Fruit fly (Drosophila melanogaster) whole organism, prepupa: ENCODE measurements around the gene CG32192.
A peak's percentile ranks its signal among the peaks of the same experiment; 100 is the strongest.

Experiments
- Blimp-1 ChIP-seq: fragments of 200-800 bp; sonication (Bioruptor generic); optimal IDR thresholded peaks from 3 replicates; lab custom pipeline; 2017; ENCODE audit warnings: missing biosample characterization, missing genetic modification characterization, mild to moderate bottlenecking, moderate library complexity, missing genetic modification reagents
- CG10669 ChIP-seq: fragments of 200-800 bp; sonication (Bioruptor generic); optimal IDR thresholded peaks from 3 replicates; lab custom pipeline; 2018; ENCODE audit warnings: missing biosample characterization, mild to moderate bottlenecking, missing genetic modification characterization, moderate library complexity
- CG11902 ChIP-seq: fragments of 200-800 bp; sonication (Bioruptor generic); optimal IDR thresholded peaks from 3 replicates; lab custom pipeline; 2016; ENCODE audit warnings: missing biosample characterization, missing genetic modification characterization
- CG15336 ChIP-seq: fragments of 200-800 bp; sonication (Bioruptor generic); IDR thresholded peaks from 2 replicates; pipeline ENCODE4 v1.3.6; 2022; ENCODE audit warnings: missing biosample characterization, missing genetic modification characterization
- CG31627 ChIP-seq: fragments of 200-800 bp; sonication (Bioruptor generic); optimal IDR thresholded peaks from 3 replicates; lab custom pipeline; 2016; ENCODE audit warnings: missing biosample characterization, missing genetic modification characterization
- CG34406 ChIP-seq: fragments of 200-800 bp; sonication (Bioruptor generic); optimal IDR thresholded peaks from 3 replicates; lab custom pipeline; 2016; ENCODE audit warnings: missing biosample characterization, missing genetic modification characterization
- CG3919 ChIP-seq: fragments of 200-800 bp; sonication (Bioruptor generic); optimal IDR thresholded peaks from 3 replicates; lab custom pipeline; 2016; ENCODE audit warnings: missing biosample characterization, missing genetic modification characterization
- CG6163 ChIP-seq: fragments of 200-800 bp; sonication (Bioruptor generic); IDR thresholded peaks from 3 replicates; pipeline ENCODE4 v1.3.6; 2022; ENCODE audit warnings: missing biosample characterization, missing genetic modification characterization
- CG6792 ChIP-seq: fragments of 200-800 bp; sonication (Bioruptor generic); optimal IDR thresholded peaks from 3 replicates; lab custom pipeline; 2016; ENCODE audit warnings: missing biosample characterization, missing genetic modification characterization
- CG6808 ChIP-seq: fragments of 200-800 bp; sonication (Bioruptor generic); optimal IDR thresholded peaks from 3 replicates; lab custom pipeline; 2017; ENCODE audit warnings: missing biosample characterization, missing genetic modification characterization, mild to moderate bottlenecking, moderate library complexity, missing genetic modification reagents
- CG7368 ChIP-seq: fragments of 200-800 bp; sonication (Bioruptor generic); optimal IDR thresholded peaks from 3 replicates; lab custom pipeline; 2016; ENCODE audit warnings: missing biosample characterization, missing genetic modification characterization
- CG8119 ChIP-seq: fragments of 200-800 bp; sonication (Bioruptor generic); IDR thresholded peaks from 3 replicates; pipeline ENCODE4 v1.3.6; 2022; ENCODE audit warnings: missing biosample characterization, missing genetic modification characterization
- CG8632 ChIP-seq: fragments of 200-800 bp; sonication (Bioruptor generic); optimal IDR thresholded peaks from 3 replicates; lab custom pipeline; 2016; ENCODE audit warnings: missing biosample characterization, missing genetic modification characterization
- Eip75B ChIP-seq: fragments of 200-800 bp; sonication (Bioruptor generic); optimal IDR thresholded peaks from 3 replicates; lab custom pipeline; 2016; ENCODE audit warnings: missing biosample characterization, missing genetic modification characterization
- Eip78C ChIP-seq: fragments of 200-800 bp; sonication (Bioruptor generic); peaks from one replicate; lab custom pipeline; 2016; ENCODE audit warnings: missing biosample characterization, missing genetic modification characterization
- Eip93F ChIP-seq: fragments of 200-800 bp; sonication (Bioruptor generic); optimal IDR thresholded peaks from 2 replicates; lab custom pipeline; 2016; ENCODE audit warnings: missing biosample characterization, mild to moderate bottlenecking, missing genetic modification characterization
- Gug ChIP-seq: fragments of 200-800 bp; sonication (Bioruptor generic); IDR thresholded peaks from 2 replicates; pipeline ENCODE4 v1.3.6; 2022; ENCODE audit warnings: missing biosample characterization, missing genetic modification characterization
- Hr38 ChIP-seq: sonication (Bioruptor generic); optimal IDR thresholded peaks from 2 replicates; lab custom pipeline; 2016; ENCODE audit warnings: missing biosample characterization, missing genetic modification characterization
- Hr39 ChIP-seq: fragments of 200-800 bp; sonication (Bioruptor generic); optimal IDR thresholded peaks from 2 replicates; lab custom pipeline; 2016; ENCODE audit warnings: missing biosample characterization, missing genetic modification characterization
- Hr4 ChIP-seq: fragments of 200-800 bp; sonication (Bioruptor generic); optimal IDR thresholded peaks from 3 replicates; lab custom pipeline; 2016; ENCODE audit warnings: missing biosample characterization, missing genetic modification characterization
- Met ChIP-seq: fragments of 200-800 bp; sonication (Bioruptor generic); optimal IDR thresholded peaks from 3 replicates; lab custom pipeline; 2016; ENCODE audit warnings: missing biosample characterization, missing genetic modification characterization
- OdsH ChIP-seq: fragments of 200-800 bp; sonication (Bioruptor generic); optimal IDR thresholded peaks from 3 replicates; lab custom pipeline; 2016; ENCODE audit warnings: missing biosample characterization, missing genetic modification characterization
- Smox ChIP-seq: fragments of 200-800 bp; sonication (Bioruptor generic); optimal IDR thresholded peaks from 3 replicates; lab custom pipeline; 2016; ENCODE audit warnings: missing biosample characterization, missing genetic modification characterization
- Sox15 ChIP-seq: fragments of 200-800 bp; sonication (Bioruptor generic); optimal IDR thresholded peaks from 3 replicates; lab custom pipeline; 2016; ENCODE audit warnings: missing biosample characterization, missing genetic modification characterization
- achi ChIP-seq: fragments of 200-800 bp; sonication (Bioruptor generic); optimal IDR thresholded peaks from 3 replicates; lab custom pipeline; 2016; ENCODE audit warnings: missing biosample characterization, missing genetic modification characterization
- acj6 ChIP-seq: fragments of 200-800 bp; sonication (Bioruptor generic); optimal IDR thresholded peaks from 3 replicates; lab custom pipeline; 2016; ENCODE audit warnings: missing biosample characterization, missing genetic modification characterization
- cyc ChIP-seq: fragments of 200-800 bp; sonication (Bioruptor generic); optimal IDR thresholded peaks from 3 replicates; lab custom pipeline; 2016; ENCODE audit warnings: missing biosample characterization, missing genetic modification characterization
- dsx ChIP-seq: fragments of 200-800 bp; optimal IDR thresholded peaks from 3 replicates; lab custom pipeline; 2019; ENCODE audit warnings: missing biosample characterization, mild to moderate bottlenecking, missing genetic modification characterization, moderate library complexity; ENCODE audit not compliant: poor library complexity, severe bottlenecking
- esn ChIP-seq: fragments of 200-800 bp; sonication (Bioruptor generic); optimal IDR thresholded peaks from 2 replicates; lab custom pipeline; 2016; ENCODE audit warnings: missing biosample characterization, mild to moderate bottlenecking, missing genetic modification characterization, moderate library complexity
- fd85E ChIP-seq: fragments of 200-800 bp; sonication (Bioruptor generic); optimal IDR thresholded peaks from 3 replicates; lab custom pipeline; 2016; ENCODE audit warnings: missing biosample characterization, missing genetic modification characterization
- lz ChIP-seq: fragments of 200-800 bp; sonication (Bioruptor generic); optimal IDR thresholded peaks from 3 replicates; lab custom pipeline; 2016; ENCODE audit warnings: missing biosample characterization, missing genetic modification characterization
- net ChIP-seq: fragments of 200-800 bp; sonication (Bioruptor generic); optimal IDR thresholded peaks from 3 replicates; lab custom pipeline; 2016; ENCODE audit warnings: missing biosample characterization, missing genetic modification characterization
- salr ChIP-seq, 2 experiments: fragments of 200-800 bp; sonication (Bioruptor generic); optimal IDR thresholded peaks; 3 replicates each; lab custom pipeline; 2016 to 2018; ENCODE audit warnings: missing biosample characterization in 2 of 2, missing genetic modification characterization in 2 of 2, mild to moderate bottlenecking in 1 of 2
- spab ChIP-seq: fragments of 200-800 bp; sonication (Bioruptor generic); optimal IDR thresholded peaks from 2 replicates; lab custom pipeline; 2017; ENCODE audit warnings: missing biosample characterization, mild to moderate bottlenecking, missing genetic modification characterization, missing genetic modification reagents
- ss ChIP-seq, 2 experiments: fragments of 200-800 bp; sonication (Bioruptor generic); optimal IDR thresholded peaks; 2 replicates in 1 of 2; 3 replicates in 1 of 2; lab custom pipeline; 2017 to 2018; ENCODE audit warnings: mild to moderate bottlenecking in 2 of 2, missing biosample characterization in 2 of 2, missing genetic modification characterization in 2 of 2, moderate library complexity in 1 of 2
- svp ChIP-seq: fragments of 200-800 bp; sonication (Bioruptor generic); peaks from one replicate; lab custom pipeline; 2016; ENCODE audit warnings: missing biosample characterization, missing genetic modification characterization
- vri ChIP-seq: fragments of 200-800 bp; sonication (Bioruptor generic); optimal IDR thresholded peaks from 3 replicates; lab custom pipeline; 2016; ENCODE audit warnings: missing biosample characterization, mild to moderate bottlenecking, missing genetic modification characterization

The CG32192 gene

dm6 chr3L:18003054-18003871, 36.9 kb upstream of the CG32192 start (continued):
- TF ChIP-seq CG6808 (GFP tag; lab: Kevin White, UChicago) (peak; percentile 40), CG34406 (GFP tag; lab: Kevin White, UChicago) (peak; percentile 60), net (GFP tag; lab: Kevin White, UChicago) (peak; percentile 36), CG10669 (no peak), cyc (GFP tag; lab: Kevin White, UChicago) (no peak), Hr4 (peak; percentile 26), dsx (GFP tag; lab: Kevin White, UChicago) (peak; percentile 52), lz (no peak), ss (GFP tag; optimal IDR thresholded peaks at IDR 0.05; lab: Kevin White, UChicago) (peak in 1 of 2 experiments; percentile 5), CG11902 (GFP tag; lab: Kevin White, UChicago) (no peak), CG3919 (GFP tag; lab: Kevin White, UChicago) (peak; percentile 37), esn (GFP tag; lab: Kevin White, UChicago) (peak; percentile 36), Eip93F (peak; percentile 63), Hr38 (GFP tag; lab: Kevin White, UChicago) (no peak), Sox15 (GFP tag; lab: Kevin White, UChicago) (no peak), vri (GFP tag; lab: Kevin White, UChicago) (peak; percentile 76), Eip78C (peak; percentile 60), CG6163 (GFP tag; lab: Robert Waterston, UW) (peak; percentile 66; the same call in 1 of the 3 replicates), CG31627 (no peak), CG6792 (GFP tag; lab: Kevin White, UChicago) (peak; percentile 18), svp (GFP tag; lab: Kevin White, UChicago) (peak; percentile 89), OdsH (GFP tag; lab: Kevin White, UChicago) (no peak), salr (GFP tag; optimal IDR thresholded peaks at IDR 0.05; lab: Kevin White, UChicago) (peak; percentile 13 to 29), CG8119 (GFP tag; lab: Robert Waterston, UW) (peak; percentile 42; the same call in 1 of the 3 replicates)

- TF ChIP-seq CG15336 (GFP tag; lab: Robert Waterston, UW) (no peak), ss (GFP tag; optimal IDR thresholded peaks at IDR 0.05; lab: Kevin White, UChicago) (no peak), Gug (no peak), acj6 (GFP tag; lab: Kevin White, UChicago) (no peak), Blimp-1 (GFP tag; lab: Kevin White, UChicago) (no peak), spab (GFP tag; lab: Kevin White, UChicago) (no peak), Eip75B (GFP tag; lab: Kevin White, UChicago) (no peak), fd85E (no peak), svp (GFP tag; lab: Kevin White, UChicago) (no peak), Hr38 (GFP tag; lab: Kevin White, UChicago) (no peak), CG7368 (GFP tag; lab: Kevin White, UChicago) (no peak), CG8632 (no peak), Hr4 (no peak), Met (GFP tag; lab: Kevin White, UChicago) (no peak)
Measured at dm6 chr3L:18003872-18004149, 36.3 kb upstream of the CG32192 start.

- TF ChIP-seq cyc (GFP tag; lab: Kevin White, UChicago) = no peak
- TF ChIP-seq Met (GFP tag; lab: Kevin White, UChicago) = no peak
- TF ChIP-seq Hr39 (GFP tag; lab: Kevin White, UChicago) = no peak
- no peak for TF ChIP-seq achi
- peak; percentile 94 for TF ChIP-seq svp (GFP tag; lab: Kevin White, UChicago)
- no peak for TF ChIP-seq Smox
Measured at dm6 chr3L:18004544-18005054, 35.5 kb upstream of the CG32192 start.
